Fruit fly (Drosophila melanogaster) whole organism, embryonic: ENCODE data around the gene MBD-like.

Experiments used
- C15 ChIP-seq: fragments of 200-800 bp; sonication (Bioruptor generic); IDR thresholded peaks from 3 replicates; pipeline ENCODE4 v1.3.6; 2022; ENCODE audit warnings: missing biosample characterization, missing genetic modification characterization
- CG10654 ChIP-seq: fragments of 200-800 bp; sonication (Bioruptor generic); optimal IDR thresholded peaks from 2 replicates; lab custom pipeline; 2016; ENCODE audit warnings: missing biosample characterization, missing genetic modification characterization
- CG12659 ChIP-seq: fragments of 200-800 bp; sonication (Bioruptor generic); optimal IDR thresholded peaks from 3 replicates; lab custom pipeline; 2017; ENCODE audit warnings: mild to moderate bottlenecking, missing biosample characterization, missing genetic modification reagents, missing genetic modification characterization
- CG13123 ChIP-seq: fragments of 200-800 bp; sonication (Bioruptor generic); optimal IDR thresholded peaks from 2 replicates; lab custom pipeline; 2016; ENCODE audit warnings: missing biosample characterization, missing genetic modification characterization
- CG14441 ChIP-seq: fragments of 200-800 bp; sonication (Bioruptor generic); IDR thresholded peaks from 2 replicates; pipeline ENCODE4 v1.3.6; 2022; ENCODE audit warnings: missing biosample characterization, missing genetic modification characterization
- CG14965 ChIP-seq: fragments of 200-800 bp; sonication (Bioruptor generic); optimal IDR thresholded peaks from 2 replicates; lab custom pipeline; 2016; ENCODE audit warnings: missing biosample characterization, missing genetic modification characterization, borderline replicate concordance
- CG15479 ChIP-seq: fragments of 200-800 bp; sonication (Bioruptor generic); optimal IDR thresholded peaks from 3 replicates; lab custom pipeline; 2019; ENCODE audit warnings: missing biosample characterization, mild to moderate bottlenecking, missing genetic modification characterization, moderate library complexity
- CG15514 ChIP-seq: fragments of 200-800 bp; sonication (Bioruptor generic); optimal IDR thresholded peaks from 3 replicates; lab custom pipeline; 2017; ENCODE audit warnings: missing biosample characterization, missing genetic modification characterization, mild to moderate bottlenecking, moderate library complexity, missing genetic modification reagents
- CG17359 ChIP-seq: fragments of 200-800 bp; sonication (Bioruptor generic); optimal IDR thresholded peaks from 3 replicates; lab custom pipeline; 2018; ENCODE audit warnings: missing biosample characterization, mild to moderate bottlenecking, missing genetic modification characterization, moderate library complexity
- CG18011 ChIP-seq: fragments of 200-800 bp; sonication (Bioruptor generic); optimal IDR thresholded peaks from 2 replicates; lab custom pipeline; 2017; ENCODE audit warnings: missing biosample characterization, missing genetic modification characterization, mild to moderate bottlenecking, moderate library complexity, missing genotype
- CG34224 ChIP-seq: fragments of 200-800 bp; sonication (Bioruptor generic); IDR thresholded peaks from 3 replicates; pipeline ENCODE4 v1.3.6; 2022; ENCODE audit warnings: missing biosample characterization, missing genetic modification characterization; ENCODE audit not compliant: partially characterized antibody
- CG3847 ChIP-seq: fragments of 200-800 bp; sonication (Bioruptor generic); IDR thresholded peaks from 2 replicates; pipeline ENCODE4 v1.3.6; 2022; ENCODE audit warnings: missing biosample characterization, missing genetic modification characterization
- CG4424 ChIP-seq: fragments of 200-800 bp; sonication (Bioruptor generic); optimal IDR thresholded peaks from 3 replicates; lab custom pipeline; 2016; ENCODE audit warnings: missing biosample characterization, missing genetic modification characterization
- CG4820 ChIP-seq: fragments of 200-800 bp; sonication (Bioruptor generic); optimal IDR thresholded peaks from 3 replicates; lab custom pipeline; 2016; ENCODE audit warnings: missing biosample characterization, missing genetic modification characterization
- CG5180 ChIP-seq: fragments of 200-800 bp; sonication (Bioruptor generic); optimal IDR thresholded peaks from 3 replicates; lab custom pipeline; 2017; ENCODE audit warnings: missing biosample characterization, missing genetic modification characterization, mild to moderate bottlenecking, moderate library complexity, missing genetic modification reagents
- CG6254 ChIP-seq: fragments of 200-800 bp; sonication (Bioruptor generic); optimal IDR thresholded peaks from 3 replicates; lab custom pipeline; 2017; ENCODE audit warnings: mild to moderate bottlenecking, missing biosample characterization, missing genetic modification reagents, missing genetic modification characterization
- CG6689 ChIP-seq: fragments of 200-800 bp; sonication (Bioruptor generic); IDR thresholded peaks from 2 replicates; pipeline ENCODE4 v1.3.6; 2022; ENCODE audit warnings: missing biosample characterization, missing genetic modification characterization
- CG8359 ChIP-seq: fragments of 200-800 bp; sonication (Bioruptor generic); optimal IDR thresholded peaks from 2 replicates; lab custom pipeline; 2017; ENCODE audit warnings: missing biosample characterization, mild to moderate bottlenecking, missing genetic modification characterization, borderline replicate concordance
- CG9876 ChIP-seq: fragments of 200-800 bp; sonication (Bioruptor generic); optimal IDR thresholded peaks from 2 replicates; lab custom pipeline; 2016; ENCODE audit warnings: missing biosample characterization, missing genetic modification characterization
- CkIIα-i1 ChIP-seq: fragments of 200-800 bp; sonication (Bioruptor generic); IDR thresholded peaks from 2 replicates; pipeline ENCODE4 v1.3.6; 2022; ENCODE audit warnings: missing biosample characterization, missing genetic modification characterization
- CoRest ChIP-seq: fragments of 200-800 bp; sonication (Bioruptor generic); optimal IDR thresholded peaks from 3 replicates; lab custom pipeline; 2018; ENCODE audit warnings: missing biosample characterization, mild to moderate bottlenecking, missing genetic modification characterization, moderate library complexity
- E2f2 ChIP-seq: fragments of 200-800 bp; sonication (Bioruptor generic); IDR thresholded peaks from 2 replicates; pipeline ENCODE4 v1.3.6; 2022; ENCODE audit warnings: missing biosample characterization, missing genetic modification characterization
- HLH4C ChIP-seq: fragments of 200-800 bp; sonication (Bioruptor generic); IDR thresholded peaks from 3 replicates; pipeline ENCODE4 v1.3.6; 2022; ENCODE audit warnings: missing biosample characterization, missing genetic modification characterization; ENCODE audit not compliant: partially characterized antibody
- Hr51 ChIP-seq, 2 experiments: fragments of 200-800 bp; sonication (Bioruptor generic); optimal IDR thresholded peaks; 2 replicates in 1 of 2; 3 replicates in 1 of 2; lab custom pipeline; 2016 to 2018; ENCODE audit warnings: missing biosample characterization in 2 of 2, missing genetic modification characterization in 2 of 2, mild to moderate bottlenecking in 1 of 2, moderate library complexity in 1 of 2
- Mrtf ChIP-seq: fragments of 200-800 bp; sonication (Bioruptor generic); IDR thresholded peaks from 3 replicates; pipeline ENCODE4 v1.3.6; 2022; ENCODE audit warnings: missing biosample characterization, missing genetic modification characterization
- Myb ChIP-seq: fragments of 200-800 bp; sonication (Bioruptor generic); optimal IDR thresholded peaks from 2 replicates; lab custom pipeline; 2016; ENCODE audit warnings: missing biosample characterization, missing genetic modification characterization
- NFAT ChIP-seq: fragments of 200-800 bp; sonication (Bioruptor generic); IDR thresholded peaks from 2 replicates; pipeline ENCODE4 v1.3.6; 2022; ENCODE audit warnings: missing biosample characterization, missing genetic modification characterization
- Ptx1 ChIP-seq: fragments of 200-800 bp; sonication (Bioruptor generic); IDR thresholded peaks from 2 replicates; pipeline ENCODE4 v1.3.6; 2022; ENCODE audit warnings: missing biosample characterization, missing genetic modification characterization
- Xrp1 ChIP-seq: fragments of 200-800 bp; sonication (Bioruptor generic); IDR thresholded peaks from 2 replicates; pipeline ENCODE4 v1.3.6; 2022; ENCODE audit warnings: missing biosample characterization, missing genetic modification characterization
- abd-A ChIP-seq: fragments of 200-800 bp; sonication (Bioruptor generic); optimal IDR thresholded peaks from 3 replicates; lab custom pipeline; 2019; ENCODE audit warnings: missing biosample characterization, mild to moderate bottlenecking, missing genetic modification characterization, moderate library complexity
- aop ChIP-seq: fragments of 200-800 bp; sonication (Bioruptor generic); IDR thresholded peaks from 2 replicates; pipeline ENCODE4 v1.3.6; 2022; ENCODE audit warnings: missing biosample characterization, missing genetic modification characterization
- ato ChIP-seq: fragments of 200-800 bp; sonication (Bioruptor generic); IDR thresholded peaks from 2 replicates; pipeline ENCODE4 v1.3.6; 2022; ENCODE audit warnings: missing biosample characterization, missing genetic modification characterization; ENCODE audit not compliant: partially characterized antibody
- btn ChIP-seq: fragments of 200-800 bp; sonication (Bioruptor generic); optimal IDR thresholded peaks from 2 replicates; lab custom pipeline; 2016; ENCODE audit warnings: missing biosample characterization, missing genetic modification characterization
- caup ChIP-seq: fragments of 200-800 bp; sonication (Bioruptor generic); optimal IDR thresholded peaks from 3 replicates; lab custom pipeline; 2017; ENCODE audit warnings: missing biosample characterization, mild to moderate bottlenecking, missing genetic modification characterization, moderate library complexity; ENCODE audit not compliant: severe bottlenecking
- ci ChIP-seq: fragments of 200-800 bp; sonication (Bioruptor generic); IDR thresholded peaks from 3 replicates; pipeline ENCODE4 v1.3.6; 2022; ENCODE audit warnings: missing biosample characterization, missing genetic modification characterization
- crol ChIP-seq: fragments of 200-800 bp; sonication (Bioruptor generic); IDR thresholded peaks from 2 replicates; pipeline ENCODE4 v1.3.6; 2022; ENCODE audit warnings: missing biosample characterization, missing genetic modification characterization
- fd64A ChIP-seq: fragments of 200-800 bp; sonication (Bioruptor generic); optimal IDR thresholded peaks from 3 replicates; lab custom pipeline; 2018; ENCODE audit warnings: missing biosample characterization, mild to moderate bottlenecking, missing genetic modification characterization
- gt ChIP-seq: fragments of 200-800 bp; sonication (Bioruptor generic); IDR thresholded peaks from 2 replicates; pipeline ENCODE4 v1.3.6; 2022; ENCODE audit warnings: missing biosample characterization, missing genetic modification characterization
- ham ChIP-seq: fragments of 200-800 bp; sonication (Bioruptor generic); IDR thresholded peaks from 2 replicates; pipeline ENCODE4 v1.3.6; 2022; ENCODE audit warnings: missing biosample characterization, missing genetic modification characterization
- jumu ChIP-seq: fragments of 200-800 bp; sonication (Bioruptor generic); optimal IDR thresholded peaks from 3 replicates; lab custom pipeline; 2016; ENCODE audit warnings: missing biosample characterization, missing genetic modification characterization
- nerfin-2 ChIP-seq: fragments of 200-800 bp; sonication (Bioruptor generic); IDR thresholded peaks from 2 replicates; pipeline ENCODE4 v1.3.6; 2022; ENCODE audit warnings: missing biosample characterization, missing genetic modification characterization; ENCODE audit not compliant: partially characterized antibody
- tap ChIP-seq: fragments of 200-800 bp; optimal IDR thresholded peaks from 3 replicates; lab custom pipeline; 2019; ENCODE audit warnings: missing biosample characterization, mild to moderate bottlenecking, missing genetic modification characterization, moderate library complexity
- tll ChIP-seq, 2 experiments: fragments of 200-800 bp in 1 of 2; fragments of >200 bp in 1 of 2; sonication (Bioruptor generic) in 1 of 2; optimal IDR thresholded peaks; 2 replicates each; lab custom pipeline; 2017 to 2019; ENCODE audit warnings: missing biosample characterization in 2 of 2, missing genetic modification characterization in 2 of 2, mild to moderate bottlenecking in 1 of 2, moderate library complexity in 1 of 2
- tna ChIP-seq: fragments of 200-800 bp; sonication (Bioruptor generic); IDR thresholded peaks from 2 replicates; pipeline ENCODE4 v1.3.6; 2022; ENCODE audit warnings: missing biosample characterization, missing genetic modification characterization; ENCODE audit not compliant: partially characterized antibody
- unpg ChIP-seq: fragments of 200-800 bp; sonication (Bioruptor generic); optimal IDR thresholded peaks from 3 replicates; lab custom pipeline; 2018; ENCODE audit warnings: missing biosample characterization, mild to moderate bottlenecking, missing genetic modification characterization, moderate library complexity
- zen ChIP-seq: fragments of 200-800 bp; sonication (Bioruptor generic); optimal IDR thresholded peaks from 3 replicates; lab custom pipeline; 2018; ENCODE audit warnings: missing biosample characterization, mild to moderate bottlenecking, missing genetic modification characterization, moderate library complexity

The MBD-like gene

DNA sequence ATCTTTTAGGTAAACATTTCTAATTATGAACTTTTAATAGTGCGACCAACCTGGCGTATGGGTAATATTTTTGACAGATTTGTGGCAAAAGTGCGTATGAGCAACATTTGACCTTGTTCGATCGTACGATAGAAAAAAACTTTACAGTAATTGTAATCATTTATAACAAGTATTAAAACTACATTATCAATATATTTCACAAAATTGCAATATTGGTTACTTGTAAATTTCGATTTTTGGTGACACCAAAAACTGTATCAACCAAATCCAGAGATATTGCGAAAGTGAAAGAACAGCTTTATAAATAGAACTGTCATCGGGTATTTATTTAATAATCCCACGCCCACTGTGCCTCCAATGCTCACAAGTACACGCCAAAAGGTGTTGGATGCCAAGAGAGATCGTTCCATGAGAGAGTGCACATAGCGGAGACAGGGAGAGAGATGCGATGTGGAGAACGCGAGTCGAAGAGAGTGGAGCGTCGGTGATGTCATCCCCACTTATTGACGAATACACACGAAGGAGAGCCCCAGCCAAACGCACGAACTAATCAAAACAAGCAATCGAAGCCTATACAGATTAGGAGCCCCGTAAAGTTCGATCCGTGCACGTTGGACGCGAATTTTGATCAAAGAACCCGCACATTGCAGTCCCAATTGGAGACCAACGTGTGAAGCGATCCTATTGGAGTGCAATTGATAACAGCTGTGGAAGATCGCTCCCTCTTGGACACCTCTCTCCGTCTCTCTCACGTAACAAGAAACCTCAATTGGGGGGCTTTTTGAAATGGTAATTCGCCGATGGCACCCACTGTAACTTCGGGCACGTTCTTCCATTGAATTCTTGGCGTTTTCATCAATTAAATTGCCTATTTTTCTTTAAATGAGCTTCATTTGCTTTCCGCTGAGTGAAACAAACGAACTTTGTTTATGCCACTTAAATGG lies 26.1 kb upstream of the MBD-like start (continued):
- TF ChIP-seq CG9876 (GFP tag; lab: Kevin White, UChicago) (peak; percentile 67), caup (GFP tag; lab: Kevin White, UChicago) (peak; percentile 95), gt (GFP tag; lab: Robert Waterston, UW) (peak; percentile 48; the same call in 1 of the 2 replicates), CG8359 (GFP tag; lab: Kevin White, UChicago) (peak; percentile 87), tll (GFP tag; optimal IDR thresholded peaks at IDR 0.05; lab: Kevin White, UChicago) (peak in 1 of 2 experiments; percentile 38), CG4424 (GFP tag; lab: Kevin White, UChicago) (peak; percentile 98), btn (GFP tag; lab: Kevin White, UChicago) (peak; percentile 80), Myb (peak; percentile 81), CG10654 (GFP tag; lab: Kevin White, UChicago) (peak; percentile 95), fd64A (GFP tag; lab: Kevin White, UChicago) (peak; percentile 80), HLH4C (no peak), C15 (GFP tag; lab: Robert Waterston, UW) (peak; percentile 71; the same call in 2 of the 3 replicates), nerfin-2 (GFP tag; lab: Robert Waterston, UW) (0 out of 2 replicates have a peak, but pooled peaks have one; percentile 34), CG13123 (GFP tag; lab: Kevin White, UChicago) (peak; percentile 87), CG18011 (GFP tag; lab: Kevin White, UChicago) (peak; percentile 88), CG4820 (GFP tag; lab: Kevin White, UChicago) (peak; percentile 94), CG6689 (GFP tag; lab: Robert Waterston, UW) (peak; percentile 94), Mrtf (GFP tag; lab: Robert Waterston, UW) (peak; percentile 83; the same call in 2 of the 3 replicates), ci (GFP tag; lab: Robert Waterston, UW) (peak; percentile 80), E2f2 (GFP tag; lab: Robert Waterston, UW) (peak; percentile 73), unpg (GFP tag; lab: Kevin White, UChicago) (peak; percentile 91), CG15479 (GFP tag; lab: Kevin White, UChicago) (peak; percentile 28), CG14441 (GFP tag; lab: Robert Waterston, UW) (peak; percentile 77; the same call in 1 of the 2 replicates), CG5180 (GFP tag; lab: Kevin White, UChicago) (peak; percentile 84), CG34224 (GFP tag; lab: Robert Waterston, UW) (no peak; the same call in 2 of the 3 replicates), CkIIα-i1 (GFP tag; lab: Robert Waterston, UW) (0 out of 2 replicates have a peak, but pooled peaks have one; percentile 30), Ptx1 (GFP tag; lab: Robert Waterston, UW) (peak; percentile 94), Xrp1 (GFP tag; lab: Robert Waterston, UW) (peak; percentile 85), ato (GFP tag; lab: Robert Waterston, UW) (no peak), CG12659 (GFP tag; lab: Kevin White, UChicago) (peak; percentile 99), CG14965 (GFP tag; lab: Kevin White, UChicago) (no peak), ham (no peak), CG3847 (GFP tag; lab: Robert Waterston, UW) (peak; percentile 90), zen (peak; percentile 72), CG6254 (GFP tag; lab: Kevin White, UChicago) (peak; percentile 89), tap (tag; lab: Kevin White, UChicago) (peak; percentile 88), abd-A (tag; lab: Kevin White, UChicago) (peak; percentile 61), NFAT (GFP tag; lab: Robert Waterston, UW) (peak; percentile 56), jumu (GFP tag; lab: Kevin White, UChicago) (peak; percentile 94), Hr51 (GFP tag; optimal IDR thresholded peaks at IDR 0.05; lab: Kevin White, UChicago) (peak; percentile 91 to 98), CG15514 (GFP tag; lab: Kevin White, UChicago) (peak; percentile 83), CG17359 (tag; lab: Kevin White, UChicago) (peak; percentile 93), tna (GFP tag; lab: Robert Waterston, UW) (no peak), CoRest (peak; percentile 98), aop (GFP tag; lab: Robert Waterston, UW) (0 out of 2 replicates have a peak, but pooled peaks have one; percentile 35), crol (GFP tag; lab: Robert Waterston, UW) (no peak)
